Worm (Caenorhabditis elegans) whole organism, late embryonic: Measurements from ENCODE around the gene F17E9.3.
A peak's percentile ranks its signal among the peaks of the same experiment; 100 is the strongest.

Experiments
- C08G9.2 ChIP-seq: sonication (generic microtip); optimal IDR thresholded peaks from 2 replicates; lab custom pipeline; 2016; ENCODE audit warnings: mild to moderate bottlenecking, missing genetic modification characterization, moderate library complexity, missing compliant biosample characterization
- F13H6.1 ChIP-seq: sonication (generic microtip); optimal IDR thresholded peaks from 2 replicates; lab custom pipeline; 2016; ENCODE audit warnings: missing genetic modification characterization, missing compliant biosample characterization
- T23F11.4 ChIP-seq: fragments of 200-800 bp; sonication (Bioruptor generic); optimal IDR thresholded peaks from 2 replicates; lab custom pipeline; 2018; ENCODE audit warnings: mild to moderate bottlenecking, missing genetic modification characterization, missing compliant biosample characterization
- Y22D7AL.16 ChIP-seq: sonication (generic microtip); optimal IDR thresholded peaks from 2 replicates; lab custom pipeline; 2016; ENCODE audit warnings: missing genetic modification characterization, missing compliant biosample characterization
- ama-1 ChIP-seq: fragments of 150-350 bp; optimal IDR thresholded peaks from 2 replicates; lab custom pipeline; 2014
- ceh-19 ChIP-seq: fragments of 200-800 bp; sonication (Bioruptor generic); optimal IDR thresholded peaks from 2 replicates; lab custom pipeline; 2018; ENCODE audit warnings: mild to moderate bottlenecking, missing genetic modification characterization, missing compliant biosample characterization
- ceh-2 ChIP-seq: sonication (generic microtip); optimal IDR thresholded peaks from 2 replicates; lab custom pipeline; 2016; ENCODE audit warnings: missing genotype, missing genetic modification characterization, missing compliant biosample characterization
- ceh-22 ChIP-seq: sonication (generic microtip); optimal IDR thresholded peaks from 2 replicates; lab custom pipeline; 2017; ENCODE audit warnings: missing biosample characterization, missing genetic modification characterization
- ceh-31 ChIP-seq: sonication (generic microtip); optimal IDR thresholded peaks from 2 replicates; lab custom pipeline; 2016; ENCODE audit warnings: missing genetic modification characterization, missing compliant biosample characterization
- ceh-34 ChIP-seq: sonication (generic microtip); optimal IDR thresholded peaks from 2 replicates; lab custom pipeline; 2016; ENCODE audit warnings: mild to moderate bottlenecking, missing genetic modification characterization, missing compliant biosample characterization
- ceh-6 ChIP-seq: fragments of 200-800 bp; sonication (Bioruptor generic); optimal IDR thresholded peaks from 2 replicates; lab custom pipeline; 2018; ENCODE audit warnings: mild to moderate bottlenecking, missing genetic modification characterization, missing compliant biosample characterization
- ceh-9 ChIP-seq: sonication (generic microtip); optimal IDR thresholded peaks from 2 replicates; lab custom pipeline; 2016; ENCODE audit warnings: mild to moderate bottlenecking, missing genetic modification characterization, inconsistent platforms, missing compliant biosample characterization
- che-1 ChIP-seq: sonication (generic microtip); optimal IDR thresholded peaks from 2 replicates; lab custom pipeline; 2016; ENCODE audit warnings: mild to moderate bottlenecking, missing genetic modification characterization, missing compliant biosample characterization
- dve-1 ChIP-seq: sonication (generic microtip); optimal IDR thresholded peaks from 2 replicates; lab custom pipeline; 2017; ENCODE audit warnings: antibody characterized with exemption, mild to moderate bottlenecking, missing genetic modification characterization, missing compliant biosample characterization
- elt-4 ChIP-seq: sonication (generic microtip); optimal IDR thresholded peaks from 2 replicates; lab custom pipeline; 2016; ENCODE audit warnings: missing genetic modification characterization, missing compliant biosample characterization
- eyg-1 ChIP-seq: sonication (generic microtip); optimal IDR thresholded peaks from 2 replicates; lab custom pipeline; 2016; ENCODE audit warnings: missing genotype, missing genetic modification characterization, missing compliant biosample characterization
- gmeb-2 ChIP-seq: sonication (generic microtip); optimal IDR thresholded peaks from 2 replicates; lab custom pipeline; 2016; ENCODE audit warnings: missing genetic modification characterization, inconsistent platforms, missing compliant biosample characterization
- hlh-13 ChIP-seq: fragments of 200-800 bp; sonication (Bioruptor generic); optimal IDR thresholded peaks from 2 replicates; lab custom pipeline; 2018; ENCODE audit warnings: mild to moderate bottlenecking, missing genetic modification characterization, missing compliant biosample characterization
- hlh-30 ChIP-seq: sonication (generic microtip); optimal IDR thresholded peaks from 2 replicates; lab custom pipeline; 2017; ENCODE audit warnings: antibody characterized with exemption, missing genetic modification characterization, missing compliant biosample characterization; ENCODE audit not compliant: insufficient read depth
- hlh-6 ChIP-seq: sonication (generic microtip); optimal IDR thresholded peaks from 2 replicates; lab custom pipeline; 2016; ENCODE audit warnings: missing genotype, missing genetic modification characterization, missing compliant biosample characterization
- hlh-8 ChIP-seq: sonication (generic microtip); optimal IDR thresholded peaks from 2 replicates; lab custom pipeline; 2016; ENCODE audit warnings: missing genotype, missing genetic modification characterization, missing compliant biosample characterization
- lim-6 ChIP-seq: sonication (generic microtip); optimal IDR thresholded peaks from 2 replicates; lab custom pipeline; 2016; ENCODE audit warnings: missing genetic modification characterization, missing compliant biosample characterization
- lin-11 ChIP-seq: fragments of 200-800 bp; sonication (Bioruptor generic); optimal IDR thresholded peaks from 2 replicates; lab custom pipeline; 2018; ENCODE audit warnings: mild to moderate bottlenecking, missing genetic modification characterization, missing compliant biosample characterization
- nfya-1 ChIP-seq: sonication (generic microtip); optimal IDR thresholded peaks from 2 replicates; lab custom pipeline; 2017; ENCODE audit warnings: missing genetic modification characterization, mild to moderate bottlenecking, missing compliant biosample characterization, antibody characterized with exemption, moderate library complexity
- npax-4 ChIP-seq: sonication (generic microtip); optimal IDR thresholded peaks from 2 replicates; lab custom pipeline; 2016; ENCODE audit warnings: missing genetic modification characterization, missing compliant biosample characterization
- pag-3 ChIP-seq: sonication (generic microtip); optimal IDR thresholded peaks from 2 replicates; lab custom pipeline; 2016; ENCODE audit warnings: missing compliant biosample characterization, missing genetic modification characterization, borderline replicate concordance
- pax-1 ChIP-seq: fragments of 150-350 bp; optimal IDR thresholded peaks from 2 replicates; lab custom pipeline; 2014; ENCODE audit warnings: missing biosample characterization, missing genetic modification characterization
- pha-4 ChIP-seq: fragments of 150-350 bp; optimal IDR thresholded peaks from 2 replicates; lab custom pipeline; 2018; ENCODE audit warnings: missing biosample characterization, missing genetic modification reagents, missing genetic modification characterization
- pros-1 ChIP-seq: fragments of 150-350 bp; optimal IDR thresholded peaks from 2 replicates; lab custom pipeline; 2014; ENCODE audit warnings: missing biosample characterization, missing genetic modification reagents, missing genetic modification characterization
- rnt-1 ChIP-seq: sonication (generic microtip); optimal IDR thresholded peaks from 2 replicates; lab custom pipeline; 2016; ENCODE audit warnings: missing genetic modification characterization, missing compliant biosample characterization
- sdc-2 ChIP-seq: sonication (generic microtip); optimal IDR thresholded peaks from 2 replicates; lab custom pipeline; 2016; ENCODE audit warnings: missing genotype, missing genetic modification characterization, missing compliant biosample characterization
- tbx-2 ChIP-seq: sonication (generic microtip); optimal IDR thresholded peaks from 2 replicates; lab custom pipeline; 2016; ENCODE audit warnings: missing genetic modification characterization, missing compliant biosample characterization
- unc-3 ChIP-seq, 2 experiments: fragments of 200-800 bp in 1 of 2; sonication (Bioruptor generic) in 1 of 2; sonication (generic microtip) in 1 of 2; conservative IDR thresholded peaks in 1 of 2; optimal IDR thresholded peaks in 1 of 2; 2 replicates each; pipeline versions ENCODE4 v1.3.6 to Lab custom; 2016 to 2022; ENCODE audit warnings: missing compliant biosample characterization in 2 of 2, missing genetic modification characterization in 2 of 2, missing genetic modification reagents in 1 of 2
- unc-86 ChIP-seq: sonication (generic microtip); optimal IDR thresholded peaks from 2 replicates; lab custom pipeline; 2016; ENCODE audit warnings: missing genetic modification characterization, missing compliant biosample characterization

The F17E9.3 gene

ce11 chrIV:8318799-8319198, 35.9 kb upstream of the F17E9.3 start:
- no peak for TF ChIP-seq dve-1
- no peak for TF ChIP-seq nfya-1 (tag; lab: Kevin White, UChicago)

ce11 chrIV:8325667-8326066, 29.0 kb upstream of the F17E9.3 start, which contains the start of gene F35H10.3:
Gene F35H10.3 (plus strand): TSS chrIV:8325967.
- TF ChIP-seq pros-1 (no peak), hlh-13 (GFP tag; lab: Kevin White, UChicago) (no peak), unc-86 (no peak), ceh-34 (tag; lab: Kevin White, UChicago) (no peak), rnt-1 (tag; lab: Kevin White, UChicago) (no peak)

DNA sequence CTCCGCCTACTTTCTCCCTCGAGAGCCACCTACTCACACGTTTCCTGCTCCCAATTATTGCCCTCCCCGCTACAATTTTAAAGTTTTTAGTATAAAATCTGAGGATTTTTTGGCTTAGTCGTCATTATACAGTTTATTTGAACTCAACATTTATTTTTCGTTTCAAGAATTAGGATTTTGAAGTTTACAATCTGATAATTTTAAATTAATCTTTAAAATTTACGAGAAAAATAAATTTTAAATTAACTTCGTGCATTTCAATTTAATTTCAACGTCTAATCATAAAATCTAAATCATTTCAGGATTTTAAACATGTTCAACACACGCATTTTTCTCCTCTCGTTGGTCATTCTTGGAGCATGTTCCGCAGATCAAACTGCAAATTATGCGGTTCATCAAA, 25.8 kb upstream of the F17E9.3 start, which contains the start of gene F35H10.2:
TSS of gene F35H10.2 (plus strand) at position 301 of the 400 bp plus-strand sequence.
- TF ChIP-seq tbx-2 (no peak), hlh-8 (no peak)

- TF ChIP-seq hlh-30 (tag; lab: Kevin White, UChicago) = no peak
- no peak for TF ChIP-seq T23F11.4 (GFP tag; lab: Kevin White, UChicago)
- no peak for TF ChIP-seq ceh-19 (GFP tag; lab: Kevin White, UChicago)
- no peak for TF ChIP-seq C08G9.2
- no peak for TF ChIP-seq ceh-2 (tag; lab: Kevin White, UChicago)
- no peak for TF ChIP-seq eyg-1 (tag; lab: Kevin White, UChicago)
- TF ChIP-seq pax-1 (tag; lab: Kevin White, UChicago) = no peak
- no peak for TF ChIP-seq gmeb-2 (tag; lab: Kevin White, UChicago)
Observed at ce11 chrIV:8332526-8332925, 22.1 kb upstream of the F17E9.3 start, which contains the start of gene lys-10. Gene lys-10 (plus strand): TSS chrIV:8332826.

ce11 chrIV:8333034-8333433, 21.6 kb upstream of the F17E9.3 start:
- TF ChIP-seq F13H6.1 (tag; lab: Kevin White, UChicago) (no peak), ceh-9 (tag; lab: Kevin White, UChicago) (no peak), eyg-1 (tag; lab: Kevin White, UChicago) (no peak), unc-3 (GFP tag; conservative IDR thresholded peaks at IDR 0.05; lab: Robert Waterston, UW) (no peak), unc-3 (tag; optimal IDR thresholded peaks at IDR 0.05; lab: Kevin White, UChicago) (no peak), pag-3 (no peak), hlh-6 (no peak), sdc-2 (tag; lab: Kevin White, UChicago) (no peak), ama-1 (no peak), npax-4 (no peak), elt-4 (tag; lab: Kevin White, UChicago) (no peak), lin-11 (tag; lab: Kevin White, UChicago) (no peak), ceh-22 (no peak), pha-4 (tag; lab: Kevin White, UChicago) (no peak), Y22D7AL.16 (tag; lab: Kevin White, UChicago) (no peak)

DNA sequence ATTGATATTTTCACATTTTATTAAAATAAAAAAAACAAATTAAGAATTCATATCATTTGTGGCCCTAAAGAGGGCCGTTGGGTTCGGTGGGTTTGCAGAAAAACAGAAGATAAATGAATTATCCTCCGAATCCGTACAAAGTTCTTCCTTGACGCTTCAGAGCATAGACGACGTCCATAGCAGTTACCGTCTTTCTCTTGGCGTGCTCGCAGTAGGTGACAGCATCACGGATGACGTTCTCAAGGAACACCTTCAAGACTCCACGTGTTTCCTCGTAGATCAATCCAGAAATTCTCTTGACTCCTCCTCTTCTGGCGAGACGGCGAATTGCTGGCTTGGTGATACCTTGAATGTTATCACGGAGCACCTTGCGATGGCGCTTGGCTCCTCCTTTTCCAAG, 21.1 kb upstream of the F17E9.3 start:
- TF ChIP-seq ama-1 (peak; percentile 35), ceh-6 (GFP tag; lab: Kevin White, UChicago) (no peak), che-1 (tag; lab: Kevin White, UChicago) (no peak), lim-6 (tag; lab: Kevin White, UChicago) (no peak), ceh-9 (tag; lab: Kevin White, UChicago) (no peak), F13H6.1 (tag; lab: Kevin White, UChicago) (no peak), ceh-31 (tag; lab: Kevin White, UChicago) (no peak)
